Worm (Caenorhabditis elegans): ENCODE results near the gene gln-3.
"Not testable (repeated sequence)": the region's sequence is repeated elsewhere in the genome, so short reads cannot be mapped to it uniquely, and the experiment has no call there.

gln-3 gene

DNA sequence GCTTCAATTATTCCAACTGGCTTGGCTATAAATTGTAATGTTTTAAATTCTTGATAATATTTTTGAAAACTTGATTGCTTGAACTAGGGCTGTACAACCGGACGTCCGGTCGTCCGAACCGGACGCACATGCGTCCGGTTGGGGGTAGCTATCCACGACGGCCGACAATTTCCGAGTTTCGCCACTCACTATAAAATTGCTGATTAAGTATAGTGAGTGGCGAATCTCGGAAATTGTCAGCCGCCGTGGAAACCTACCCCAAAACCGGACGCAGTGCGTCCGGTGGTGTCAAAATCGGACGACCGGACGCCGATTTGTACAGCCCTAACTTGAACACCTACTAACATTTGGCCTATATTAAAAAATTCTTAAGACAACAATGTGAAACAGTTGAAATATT is 39.0 kb upstream of the gln-3 start:
- TF ChIP-seq attf-6 (GFP tag; IDR thresholded peaks at IDR 0.05) (peak; percentile 78), snpc-4 (tag; optimal IDR thresholded peaks at IDR 0.05) (peak; percentile 20 to 92 (median 65)), snpc-1.1 (tag; optimal IDR thresholded peaks at IDR 0.05; ENCODE audit: insufficient read depth) (peak; percentile 52)
- not testable (repeated sequence) for TF ChIP-seq snpc-4 (GFP tag; optimal IDR thresholded peaks at IDR 0.05)

- peak; percentile 66 for TF ChIP-seq nhr-80 (tag; optimal IDR thresholded peaks at IDR 0.05)
- TF ChIP-seq akir-1 (GFP tag; optimal IDR thresholded peaks at IDR 0.05): no peak
Measured at ce11 chrIV:16203373-16203772, 32.9 kb upstream of the gln-3 start.

DNA sequence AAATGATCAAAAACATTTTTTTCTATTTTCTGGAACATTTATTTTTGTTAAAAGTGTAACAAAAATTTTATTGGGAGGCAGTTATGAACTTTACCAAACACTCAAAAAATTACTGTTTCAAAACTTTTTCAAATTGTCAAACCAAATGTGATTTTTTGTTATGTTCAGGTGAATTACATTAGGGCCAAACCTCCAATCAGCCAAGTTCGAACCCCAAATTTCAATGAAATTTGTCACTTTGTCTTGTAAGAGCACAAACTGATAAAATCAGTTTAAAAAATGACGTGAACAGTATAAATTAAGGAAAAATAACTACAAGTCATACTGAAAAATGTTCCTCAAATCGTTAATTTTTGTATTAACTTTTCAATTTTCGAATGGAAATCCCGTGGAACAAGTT is 31.6 kb upstream of the gln-3 start, which contains the start of gene H25K10.1:
H25K10.1 (plus strand) TSS at position 301 of the 400 bp plus-strand sequence.
- no peak for TF ChIP-seq rcor-1 (GFP tag; IDR thresholded peaks at IDR 0.05)
- TF ChIP-seq nfya-1 (tag; optimal IDR thresholded peaks at IDR 0.05; ENCODE audit: borderline replicate concordance, insufficient read depth): no peak
- TF ChIP-seq ztf-3 (GFP tag; optimal IDR thresholded peaks at IDR 0.05): no peak
- no peak for TF ChIP-seq unc-130 (GFP tag; optimal IDR thresholded peaks at IDR 0.05)
- no peak for TF ChIP-seq F39B2.1 (GFP tag; IDR thresholded peaks at IDR 0.05)
- no peak for TF ChIP-seq snpc-3.4 (tag; optimal IDR thresholded peaks at IDR 0.05)
- TF ChIP-seq hmg-1.2 (GFP tag; IDR thresholded peaks at IDR 0.05): no peak
- TF ChIP-seq ets-4 (GFP tag; optimal IDR thresholded peaks at IDR 0.05): no peak
- no peak for TF ChIP-seq B0261.1 (tag; optimal IDR thresholded peaks at IDR 0.05)
- no peak for TF ChIP-seq ekl-4 (GFP tag; IDR thresholded peaks at IDR 0.05)
- TF ChIP-seq cebp-2 (GFP tag; IDR thresholded peaks at IDR 0.05): no peak

ce11 chrIV:16199831-16200230 is 29.4 kb upstream of the gln-3 start:
- TF ChIP-seq ztf-3 (GFP tag; optimal IDR thresholded peaks at IDR 0.05) (no peak), ceh-79 (tag; optimal IDR thresholded peaks at IDR 0.05) (no peak), snpc-4 (GFP tag; optimal IDR thresholded peaks at IDR 0.05) (no peak), snpc-4 (tag; optimal IDR thresholded peaks at IDR 0.05) (peak in 2 of 4 experiments; percentile 15 to 77), nhr-120 (GFP tag; IDR thresholded peaks at IDR 0.05) (no peak), ama-1 (optimal IDR thresholded peaks at IDR 0.05) (no peak), ama-1 (GFP tag; optimal IDR thresholded peaks at IDR 0.05) (no peak), rpc-1 (optimal IDR thresholded peaks at IDR 0.05) (no peak), rpc-1 (tag; optimal IDR thresholded peaks at IDR 0.05) (no peak), akir-1 (GFP tag; optimal IDR thresholded peaks at IDR 0.05) (no peak), snpc-1.1 (tag; optimal IDR thresholded peaks at IDR 0.05; ENCODE audit: insufficient read depth) (peak; percentile 6)

- TF ChIP-seq Y67H2A.10 (GFP tag; conservative IDR thresholded peaks at IDR 0.05) (no peak), nfya-1 (tag; optimal IDR thresholded peaks at IDR 0.05; ENCODE audit: borderline replicate concordance, insufficient read depth) (no peak), rcor-1 (GFP tag; IDR thresholded peaks at IDR 0.05) (no peak), snpc-3.4 (tag; optimal IDR thresholded peaks at IDR 0.05) (no peak), lag-1 (GFP tag; IDR thresholded peaks at IDR 0.05) (no peak), hrde-1 (tag; optimal IDR thresholded peaks at IDR 0.05; ENCODE audit: borderline replicate concordance) (no peak), snpc-4 (GFP tag; optimal IDR thresholded peaks at IDR 0.05) (no peak), snpc-4 (tag; optimal IDR thresholded peaks at IDR 0.05) (no peak), rec-8 (tag; optimal IDR thresholded peaks at IDR 0.05) (no peak), madf-10 (tag; optimal IDR thresholded peaks at IDR 0.05) (no peak), repo-1 (tag; optimal IDR thresholded peaks at IDR 0.05) (no peak), nhr-27 (tag; optimal IDR thresholded peaks at IDR 0.05) (no peak), dpl-1 (GFP tag; optimal IDR thresholded peaks at IDR 0.05) (no peak), snpc-1.1 (tag; optimal IDR thresholded peaks at IDR 0.05; ENCODE audit: insufficient read depth) (no peak), B0336.3 (GFP tag; IDR thresholded peaks at IDR 0.05) (no peak), rpc-1 (optimal IDR thresholded peaks at IDR 0.05) (no peak), rpc-1 (tag; optimal IDR thresholded peaks at IDR 0.05) (no peak), mxl-1 (tag; optimal IDR thresholded peaks at IDR 0.05) (no peak), Y53F4B.3 (GFP tag; IDR thresholded peaks at IDR 0.05) (no peak), nfyb-1 (GFP tag; IDR thresholded peaks at IDR 0.05) (no peak), dpff-1 (tag; optimal IDR thresholded peaks at IDR 0.05) (no peak), tbp1 (GFP tag; optimal IDR thresholded peaks at IDR 0.05) (no peak)
Measured at ce11 chrIV:16196717-16197116, 26.2 kb upstream of the gln-3 start, which contains the start of gene Y7A9A.1. TSS of gene Y7A9A.1 (plus strand) at chrIV:16197017.
